Fruit fly (Drosophila melanogaster): ENCODE measurements around the gene eyg.

The eyg gene

dm6 chr3L:12495312-12495725, 27.5 kb upstream of the eyg start (continued):
- peak; percentile 7 for TF ChIP-seq CG12104 (GFP tag; optimal IDR thresholded peaks at IDR 0.05)
- TF ChIP-seq zfh1 (GFP tag; IDR thresholded peaks at IDR 0.05): no peak
- peak; percentile 71 for TF ChIP-seq CG17361 (GFP tag; IDR thresholded peaks at IDR 0.05)
- no peak for TF ChIP-seq CG6272 (GFP tag; IDR thresholded peaks at IDR 0.05)
- no peak for TF ChIP-seq Lpt (GFP tag; optimal IDR thresholded peaks at IDR 0.05)
- TF ChIP-seq CG18599 (GFP tag; optimal IDR thresholded peaks at IDR 0.05): peak; percentile 45
- TF ChIP-seq unpg (GFP tag; optimal IDR thresholded peaks at IDR 0.05): peak; percentile 32
- no peak for TF ChIP-seq Ets97D (GFP tag; optimal IDR thresholded peaks at IDR 0.05)
- TF ChIP-seq CG6854 (GFP tag; optimal IDR thresholded peaks at IDR 0.05): no peak
- TF ChIP-seq NC2β (GFP tag; optimal IDR thresholded peaks at IDR 0.05): no peak
- TF ChIP-seq CG6683 (GFP tag; optimal IDR thresholded peaks at IDR 0.05): no peak
- TF ChIP-seq CG16779 (GFP tag; IDR thresholded peaks at IDR 0.05): no peak
- TF ChIP-seq Lhr (GFP tag; optimal IDR thresholded peaks at IDR 0.05): no peak
- TF ChIP-seq Hr78 (GFP tag; optimal IDR thresholded peaks at IDR 0.05): no peak
- TF ChIP-seq CG32767 (GFP tag; IDR thresholded peaks at IDR 0.05): no peak
- no peak for TF ChIP-seq disco-r (GFP tag; optimal IDR thresholded peaks at IDR 0.05)
- peak; percentile 59 for TF ChIP-seq Drgx (GFP tag; IDR thresholded peaks at IDR 0.05)
- peak; percentile 7 for TF ChIP-seq CG10543 (GFP tag; optimal IDR thresholded peaks at IDR 0.05)
- no peak for TF ChIP-seq ase (GFP tag; IDR thresholded peaks at IDR 0.05)
- TF ChIP-seq lab (GFP tag; optimal IDR thresholded peaks at IDR 0.05): peak; percentile 53
- TF ChIP-seq Asciz (GFP tag; optimal IDR thresholded peaks at IDR 0.05): no peak
- TF ChIP-seq CG12744 (GFP tag; optimal IDR thresholded peaks at IDR 0.05): no peak
- peak; percentile 33 for TF ChIP-seq Hsf (GFP tag; optimal IDR thresholded peaks at IDR 0.05)
- TF ChIP-seq Atf3 (GFP tag; optimal IDR thresholded peaks at IDR 0.05): no peak
- no peak for TF ChIP-seq Gsc (GFP tag; IDR thresholded peaks at IDR 0.05)
- peak; percentile 24 for TF ChIP-seq CG1529 (GFP tag; optimal IDR thresholded peaks at IDR 0.05)
- peak; percentile 35 for TF ChIP-seq nerfin-1 (tag; optimal IDR thresholded peaks at IDR 0.05)
- TF ChIP-seq CG7556 (GFP tag; optimal IDR thresholded peaks at IDR 0.05): peak; percentile 56
- no peak for TF ChIP-seq CrebB (tag; optimal IDR thresholded peaks at IDR 0.05)
- no peak for TF ChIP-seq otp (GFP tag; IDR thresholded peaks at IDR 0.05)
- TF ChIP-seq E2f1 (GFP tag; IDR thresholded peaks at IDR 0.05): no peak
- TF ChIP-seq CG2120 (GFP tag; optimal IDR thresholded peaks at IDR 0.05): peak; percentile 32
- TF ChIP-seq CG1233 (GFP tag; optimal IDR thresholded peaks at IDR 0.05): peak; percentile 45
- TF ChIP-seq Taf1 (GFP tag; IDR thresholded peaks at IDR 0.05): no peak
- no peak for TF ChIP-seq shn (GFP tag; optimal IDR thresholded peaks at IDR 0.05)
- TF ChIP-seq CG8388 (GFP tag; optimal IDR thresholded peaks at IDR 0.05): peak; percentile 48
- TF ChIP-seq nmo (GFP tag; optimal IDR thresholded peaks at IDR 0.05): peak; percentile 53
- no peak for TF ChIP-seq ara (GFP tag; IDR thresholded peaks at IDR 0.05)
- peak; percentile 13 for TF ChIP-seq CG10147 (GFP tag; optimal IDR thresholded peaks at IDR 0.05)
- peak; percentile 66 for TF ChIP-seq gem (tag; optimal IDR thresholded peaks at IDR 0.05)
- TF ChIP-seq sob (GFP tag; IDR thresholded peaks at IDR 0.05): no peak
- TF ChIP-seq CG16813 (GFP tag; IDR thresholded peaks at IDR 0.05; ENCODE audit: partially characterized antibody): no peak
- peak; percentile 49 for TF ChIP-seq CG15269 (tag; optimal IDR thresholded peaks at IDR 0.05)
- peak in 1 of 2 experiments; percentile 12 for TF ChIP-seq chif (GFP tag; optimal IDR thresholded peaks at IDR 0.05)
- TF ChIP-seq CG1647 (GFP tag; optimal IDR thresholded peaks at IDR 0.05): no peak
- TF ChIP-seq bbx (GFP tag; IDR thresholded peaks at IDR 0.05; ENCODE audit: partially characterized antibody): no peak
- no peak for TF ChIP-seq mld (GFP tag; IDR thresholded peaks at IDR 0.05; ENCODE audit: partially characterized antibody)
- peak; percentile 15 for TF ChIP-seq bcd (GFP tag; optimal IDR thresholded peaks at IDR 0.05)
- no peak for TF ChIP-seq CG18011 (GFP tag; optimal IDR thresholded peaks at IDR 0.05)
- TF ChIP-seq Oaz (GFP tag; IDR thresholded peaks at IDR 0.05): no peak
- peak; percentile 59 for TF ChIP-seq CG7839 (tag; optimal IDR thresholded peaks at IDR 0.05)
